Worm (Caenorhabditis elegans) whole organism, early embryonic: ENCODE data around the gene xdh-1.

ENCODE experiments used
- B0310.2 ChIP-seq: sonication (generic microtip); optimal IDR thresholded peaks from 2 replicates; lab custom pipeline; 2016; ENCODE audit warnings: mild to moderate bottlenecking, missing genetic modification characterization, missing compliant biosample characterization
- aly-1 ChIP-seq: sonication (generic microtip); optimal IDR thresholded peaks from 2 replicates; lab custom pipeline; 2016; ENCODE audit warnings: missing genetic modification characterization, missing compliant biosample characterization

ce11 chrIV:14437391-14437790 lies 24.7 kb upstream of the xdh-1 start:
- no peak for TF ChIP-seq B0310.2 (tag; lab: Kevin White, UChicago)
- TF ChIP-seq aly-1 (tag; lab: Kevin White, UChicago), result no peak
